Worm (Caenorhabditis elegans) whole organism, late embryonic: Measurements from ENCODE around the gene Y7A5A.2.

Experiments
- ama-1 ChIP-seq: fragments of 150-350 bp; optimal IDR thresholded peaks from 2 replicates; lab custom pipeline; 2014
- elt-4 ChIP-seq: sonication (generic microtip); optimal IDR thresholded peaks from 2 replicates; lab custom pipeline; 2016; ENCODE audit warnings: missing genetic modification characterization, missing compliant biosample characterization
- fkh-10 ChIP-seq: fragments of 150-350 bp; optimal IDR thresholded peaks from 2 replicates; lab custom pipeline; 2014; ENCODE audit warnings: missing biosample characterization, missing genetic modification reagents, missing genetic modification characterization
- madf-2 ChIP-seq: sonication (generic microtip); optimal IDR thresholded peaks from 2 replicates; lab custom pipeline; 2017; ENCODE audit warnings: missing genetic modification characterization, missing compliant biosample characterization
- mec-3 ChIP-seq: sonication (generic microtip); optimal IDR thresholded peaks from 2 replicates; lab custom pipeline; 2016; ENCODE audit warnings: borderline replicate concordance, missing genetic modification characterization, missing compliant biosample characterization
- nfya-1 ChIP-seq: sonication (generic microtip); optimal IDR thresholded peaks from 2 replicates; lab custom pipeline; 2017; ENCODE audit warnings: missing genetic modification characterization, mild to moderate bottlenecking, missing compliant biosample characterization, antibody characterized with exemption, moderate library complexity
- pat-9 ChIP-seq: fragments of 200-800 bp; sonication (Bioruptor generic); optimal IDR thresholded peaks from 2 replicates; lab custom pipeline; 2018; ENCODE audit warnings: mild to moderate bottlenecking, missing genetic modification characterization, moderate library complexity, missing compliant biosample characterization
- pax-1 ChIP-seq: fragments of 150-350 bp; optimal IDR thresholded peaks from 2 replicates; lab custom pipeline; 2014; ENCODE audit warnings: missing biosample characterization, missing genetic modification characterization
- pha-4 ChIP-seq: fragments of 150-350 bp; optimal IDR thresholded peaks from 2 replicates; lab custom pipeline; 2018; ENCODE audit warnings: missing biosample characterization, missing genetic modification reagents, missing genetic modification characterization
- pqm-1 ChIP-seq: sonication (generic microtip); optimal IDR thresholded peaks from 2 replicates; lab custom pipeline; 2016; ENCODE audit warnings: missing genetic modification characterization, missing compliant biosample characterization
- rnt-1 ChIP-seq: sonication (generic microtip); optimal IDR thresholded peaks from 2 replicates; lab custom pipeline; 2016; ENCODE audit warnings: missing genetic modification characterization, missing compliant biosample characterization
- tbx-2 ChIP-seq: sonication (generic microtip); optimal IDR thresholded peaks from 2 replicates; lab custom pipeline; 2016; ENCODE audit warnings: missing genetic modification characterization, missing compliant biosample characterization
- unc-3 ChIP-seq, 2 experiments: fragments of 200-800 bp in 1 of 2; sonication (Bioruptor generic) in 1 of 2; sonication (generic microtip) in 1 of 2; conservative IDR thresholded peaks in 1 of 2; optimal IDR thresholded peaks in 1 of 2; 2 replicates each; pipeline versions ENCODE4 v1.3.6 to Lab custom; 2016 to 2022; ENCODE audit warnings: missing compliant biosample characterization in 2 of 2, missing genetic modification characterization in 2 of 2, missing genetic modification reagents in 1 of 2

ce11 chrX:15782027-15782426, 9.5 kb upstream of the Y7A5A.2 start, which contains the start of gene Y7A5A.24:
- no peak for TF ChIP-seq ama-1 (lab: Kevin White, UChicago)
- no peak for TF ChIP-seq pha-4 (tag; lab: Kevin White, UChicago)
- no peak for TF ChIP-seq fkh-10
- no peak for TF ChIP-seq tbx-2 (tag; lab: Kevin White, UChicago)
- TF ChIP-seq pqm-1 (tag; lab: Kevin White, UChicago): no peak
- TF ChIP-seq elt-4 (tag; lab: Kevin White, UChicago): no peak
- TF ChIP-seq madf-2 (tag; lab: Kevin White, UChicago): no peak
- no peak for TF ChIP-seq nfya-1
- no peak for TF ChIP-seq unc-3 (GFP tag; conservative IDR thresholded peaks at IDR 0.05; lab: Robert Waterston, UW)
- TF ChIP-seq unc-3 (tag; optimal IDR thresholded peaks at IDR 0.05; lab: Kevin White, UChicago): no peak
- TF ChIP-seq pat-9: no peak
- no peak for TF ChIP-seq pax-1
- TF ChIP-seq mec-3: no peak
- no peak for TF ChIP-seq rnt-1 (tag; lab: Kevin White, UChicago)
